Fruit fly (Drosophila melanogaster): Measurements from ENCODE around the gene T48.

DNA sequence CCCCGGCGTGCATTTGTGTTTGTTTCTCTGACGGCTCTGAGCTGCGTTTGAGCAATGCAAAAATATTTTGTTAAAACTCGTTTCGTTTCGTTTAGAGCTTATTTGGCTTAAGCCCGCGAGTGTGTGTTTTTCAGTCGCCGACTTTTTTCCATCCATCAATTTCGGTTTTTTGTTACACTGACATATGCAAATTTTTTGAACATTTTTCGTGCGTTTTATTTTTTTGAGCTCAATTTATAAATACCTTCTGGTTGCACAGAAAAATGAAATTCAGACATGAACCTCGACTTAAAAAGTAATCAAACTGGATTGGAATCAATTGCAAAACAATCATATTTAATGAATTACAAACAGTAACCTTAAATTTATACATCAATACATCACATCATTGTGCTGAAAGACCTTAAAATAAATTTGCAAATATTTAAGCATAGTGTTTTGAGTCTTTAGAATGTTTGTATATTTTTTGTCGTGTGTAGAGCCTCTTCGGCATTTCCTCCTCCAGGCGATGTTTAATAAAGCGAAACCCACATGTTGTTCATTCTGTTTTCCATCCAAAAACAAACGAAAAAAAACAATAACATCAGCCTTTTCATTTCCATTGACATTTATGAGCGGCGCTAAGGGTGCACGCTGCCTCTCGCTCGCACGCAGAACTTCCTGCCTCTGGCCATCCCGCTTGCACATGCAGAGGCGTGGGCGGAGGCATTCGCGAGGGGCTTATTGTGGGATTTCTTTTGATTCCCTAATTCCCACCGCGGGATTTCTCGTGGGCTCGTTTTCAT lies 888 bp downstream of the T48 start:
- TF ChIP-seq CG13204 (GFP tag; optimal IDR thresholded peaks at IDR 0.05) = peak; percentile 17
- no peak for TF ChIP-seq D1 (tag; optimal IDR thresholded peaks at IDR 0.05)
- TF ChIP-seq Snoo (tag; optimal IDR thresholded peaks at IDR 0.05) = no peak
- TF ChIP-seq rn (GFP tag; IDR thresholded peaks at IDR 0.05) = no peak
- TF ChIP-seq Pif1B (GFP tag; optimal IDR thresholded peaks at IDR 0.05) = no peak
- TF ChIP-seq CG8301 (tag; optimal IDR thresholded peaks at IDR 0.05) = no peak
- TF ChIP-seq EcR (GFP tag; optimal IDR thresholded peaks at IDR 0.05) = no peak
- TF ChIP-seq CG9948 (tag; optimal IDR thresholded peaks at IDR 0.05) = no peak
- no peak for TF ChIP-seq CG10348 (GFP tag; IDR thresholded peaks at IDR 0.05)
- no peak for TF ChIP-seq CG4496 (GFP tag; IDR thresholded peaks at IDR 0.05)
- TF ChIP-seq CG17806 (tag; optimal IDR thresholded peaks at IDR 0.05) = no peak
- TF ChIP-seq CG34367 (tag; optimal IDR thresholded peaks at IDR 0.05) = no peak
- no peak for TF ChIP-seq fd96Ca (GFP tag; IDR thresholded peaks at IDR 0.05)
- TF ChIP-seq Ets98B (GFP tag; IDR thresholded peaks at IDR 0.05) = no peak
